Fruit fly (Drosophila melanogaster) whole organism, embryonic: ENCODE data around the gene ocn.

Experiments
- CG10209 ChIP-seq: fragments of 200-800 bp; sonication (Bioruptor generic); optimal IDR thresholded peaks from 3 replicates; lab custom pipeline; 2017; ENCODE audit warnings: missing biosample characterization, mild to moderate bottlenecking, missing genetic modification characterization, missing genetic modification reagents
- CG10274 ChIP-seq: fragments of 200-800 bp; sonication (Bioruptor generic); optimal IDR thresholded peaks from 3 replicates; lab custom pipeline; 2017; ENCODE audit warnings: missing biosample characterization, mild to moderate bottlenecking, missing genetic modification characterization
- CG11696 ChIP-seq: fragments of 200-800 bp; sonication (Bioruptor generic); IDR thresholded peaks from 2 replicates; pipeline ENCODE4 v1.3.6; 2022; ENCODE audit warnings: missing biosample characterization, missing genetic modification characterization
- CG12659 ChIP-seq: fragments of 200-800 bp; sonication (Bioruptor generic); optimal IDR thresholded peaks from 3 replicates; lab custom pipeline; 2017; ENCODE audit warnings: mild to moderate bottlenecking, missing biosample characterization, missing genetic modification reagents, missing genetic modification characterization
- CG12942 ChIP-seq: fragments of 200-800 bp; sonication (Bioruptor generic); optimal IDR thresholded peaks from 3 replicates; lab custom pipeline; 2016; ENCODE audit warnings: missing biosample characterization, missing genetic modification characterization
- CG13287 ChIP-seq: fragments of 200-800 bp; sonication (Bioruptor generic); IDR thresholded peaks from 2 replicates; pipeline ENCODE4 v1.3.6; 2022; ENCODE audit warnings: missing biosample characterization, missing genetic modification characterization; ENCODE audit not compliant: partially characterized antibody
- CG13424 ChIP-seq: fragments of 200-800 bp; sonication (Bioruptor generic); optimal IDR thresholded peaks from 2 replicates; lab custom pipeline; 2019; ENCODE audit warnings: missing biosample characterization, mild to moderate bottlenecking, missing genetic modification characterization, moderate library complexity
- CG14965 ChIP-seq: fragments of 200-800 bp; sonication (Bioruptor generic); optimal IDR thresholded peaks from 2 replicates; lab custom pipeline; 2016; ENCODE audit warnings: missing biosample characterization, missing genetic modification characterization, borderline replicate concordance
- CG1529 ChIP-seq: fragments of 200-800 bp; sonication (Bioruptor generic); optimal IDR thresholded peaks from 3 replicates; lab custom pipeline; 2018; ENCODE audit warnings: missing biosample characterization, missing genetic modification characterization
- CG1647 ChIP-seq: fragments of 200-800 bp; sonication (Bioruptor generic); optimal IDR thresholded peaks from 3 replicates; lab custom pipeline; 2016; ENCODE audit warnings: missing biosample characterization, missing genetic modification characterization
- CG2116 ChIP-seq: fragments of 200-800 bp; sonication (Bioruptor generic); optimal IDR thresholded peaks from 3 replicates; lab custom pipeline; 2018; ENCODE audit warnings: missing biosample characterization, mild to moderate bottlenecking, missing genetic modification characterization
- CG2129 ChIP-seq: fragments of 200-800 bp; sonication (Bioruptor generic); IDR thresholded peaks from 2 replicates; pipeline ENCODE4 v1.3.6; 2022; ENCODE audit warnings: missing biosample characterization, missing genetic modification characterization; ENCODE audit not compliant: partially characterized antibody
- CG30020 ChIP-seq: fragments of 200-800 bp; optimal IDR thresholded peaks from 2 replicates; lab custom pipeline; 2019; ENCODE audit warnings: missing biosample characterization, mild to moderate bottlenecking, missing genetic modification characterization, moderate library complexity
- CG31224 ChIP-seq: fragments of 200-800 bp; sonication (Bioruptor generic); IDR thresholded peaks from 2 replicates; pipeline ENCODE4 v1.3.6; 2022; ENCODE audit warnings: missing biosample characterization, missing genetic modification characterization
- CG32767 ChIP-seq: fragments of 200-800 bp; sonication (Bioruptor generic); IDR thresholded peaks from 2 replicates; pipeline ENCODE4 v1.3.6; 2022; ENCODE audit warnings: missing biosample characterization, missing genetic modification characterization
- CG42726 ChIP-seq: fragments of 200-800 bp; sonication (Bioruptor generic); IDR thresholded peaks from 2 replicates; pipeline ENCODE4 v1.3.6; 2022; ENCODE audit warnings: missing biosample characterization, missing genetic modification characterization; ENCODE audit not compliant: partially characterized antibody
- D ChIP-seq, 2 experiments: fragments of 200-800 bp in 1 of 2; fragments of >200 bp in 1 of 2; sonication (Bioruptor generic) in 1 of 2; optimal IDR thresholded peaks; 2 replicates in 1 of 2; 3 replicates in 1 of 2; lab custom pipeline; 2017; ENCODE audit warnings: mild to moderate bottlenecking in 1 of 2, missing biosample characterization in 1 of 2, missing genetic modification characterization in 1 of 2, missing genetic modification reagents in 1 of 2
- ERR ChIP-seq: fragments of 200-800 bp; sonication (Bioruptor generic); optimal IDR thresholded peaks from 2 replicates; lab custom pipeline; 2016; ENCODE audit warnings: missing biosample characterization, missing genetic modification characterization
- Hr3 ChIP-seq: fragments of 200-800 bp; sonication (Bioruptor generic); optimal IDR thresholded peaks from 3 replicates; lab custom pipeline; 2016; ENCODE audit warnings: missing biosample characterization, missing genetic modification characterization
- NC2β ChIP-seq: fragments of 200-800 bp; sonication (Bioruptor generic); optimal IDR thresholded peaks from 2 replicates; lab custom pipeline; 2016; ENCODE audit warnings: missing biosample characterization, missing genetic modification characterization
- Ravus ChIP-seq: fragments of 200-800 bp; sonication (Bioruptor generic); IDR thresholded peaks from 2 replicates; pipeline ENCODE4 v1.3.6; 2022; ENCODE audit warnings: missing biosample characterization, missing genetic modification characterization
- Taf1 ChIP-seq: fragments of 200-800 bp; sonication (Bioruptor generic); IDR thresholded peaks from 2 replicates; pipeline ENCODE4 v1.3.6; 2022; ENCODE audit warnings: missing biosample characterization, missing genetic modification characterization
- Xrp1 ChIP-seq: fragments of 200-800 bp; sonication (Bioruptor generic); IDR thresholded peaks from 2 replicates; pipeline ENCODE4 v1.3.6; 2022; ENCODE audit warnings: missing biosample characterization, missing genetic modification characterization
- YL-1 ChIP-seq: fragments of 200-800 bp; sonication (Bioruptor generic); optimal IDR thresholded peaks from 3 replicates; lab custom pipeline; 2017; ENCODE audit warnings: missing biosample characterization, mild to moderate bottlenecking, missing genetic modification characterization
- ara ChIP-seq: fragments of 200-800 bp; sonication (Bioruptor generic); IDR thresholded peaks from 2 replicates; pipeline ENCODE4 v1.3.6; 2022; ENCODE audit warnings: missing biosample characterization, missing genetic modification characterization
- ci ChIP-seq: fragments of 200-800 bp; sonication (Bioruptor generic); IDR thresholded peaks from 3 replicates; pipeline ENCODE4 v1.3.6; 2022; ENCODE audit warnings: missing biosample characterization, missing genetic modification characterization
- disco-r ChIP-seq: fragments of 200-800 bp; sonication (Bioruptor generic); optimal IDR thresholded peaks from 2 replicates; lab custom pipeline; 2016; ENCODE audit warnings: missing biosample characterization, missing genetic modification characterization
- dmrt11E ChIP-seq: fragments of 200-800 bp; sonication (Bioruptor generic); optimal IDR thresholded peaks from 3 replicates; lab custom pipeline; 2018; ENCODE audit warnings: missing biosample characterization, mild to moderate bottlenecking, missing genetic modification characterization, moderate library complexity
- ewg ChIP-seq: fragments of 200-800 bp; sonication (Bioruptor generic); optimal IDR thresholded peaks from 3 replicates; lab custom pipeline; 2017; ENCODE audit warnings: mild to moderate bottlenecking, missing biosample characterization, missing genetic modification reagents, missing genetic modification characterization
- fu2 ChIP-seq: fragments of 200-800 bp; sonication (Bioruptor generic); optimal IDR thresholded peaks from 2 replicates; lab custom pipeline; 2016; ENCODE audit warnings: missing biosample characterization, missing genetic modification characterization
- gcm2 ChIP-seq: fragments of 200-800 bp; sonication (Bioruptor generic); optimal IDR thresholded peaks from 2 replicates; lab custom pipeline; 2016; ENCODE audit warnings: missing biosample characterization, missing genetic modification characterization
- gfzf ChIP-seq: fragments of 200-800 bp; sonication (Bioruptor generic); optimal IDR thresholded peaks from 2 replicates; lab custom pipeline; 2016; ENCODE audit warnings: missing biosample characterization, mild to moderate bottlenecking, missing genetic modification characterization, moderate library complexity
- gsb ChIP-seq: fragments of 200-800 bp; sonication (Bioruptor generic); IDR thresholded peaks from 2 replicates; pipeline ENCODE4 v1.3.6; 2022; ENCODE audit warnings: missing biosample characterization, missing genetic modification characterization
- hth ChIP-seq: fragments of >200 bp; optimal IDR thresholded peaks from 2 replicates; lab custom pipeline; 2017; ENCODE audit warnings: inconsistent platforms
- jumu ChIP-seq: fragments of 200-800 bp; sonication (Bioruptor generic); optimal IDR thresholded peaks from 3 replicates; lab custom pipeline; 2016; ENCODE audit warnings: missing biosample characterization, missing genetic modification characterization
- kay ChIP-seq: fragments of 200-800 bp; sonication (Bioruptor generic); optimal IDR thresholded peaks from 2 replicates; lab custom pipeline; 2016; ENCODE audit warnings: missing biosample characterization, missing genetic modification characterization
- knrl ChIP-seq: fragments of 200-800 bp; sonication (Bioruptor generic); IDR thresholded peaks from 3 replicates; pipeline ENCODE4 v1.3.6; 2022; ENCODE audit warnings: missing biosample characterization, missing genetic modification characterization; ENCODE audit not compliant: partially characterized antibody
- lbe ChIP-seq: fragments of 200-800 bp; sonication (Bioruptor generic); optimal IDR thresholded peaks from 2 replicates; lab custom pipeline; 2016; ENCODE audit warnings: missing biosample characterization, mild to moderate bottlenecking, missing genetic modification characterization
- lmd ChIP-seq: fragments of 200-800 bp; sonication (Bioruptor generic); IDR thresholded peaks from 2 replicates; pipeline ENCODE4 v1.3.6; 2022; ENCODE audit warnings: missing biosample characterization, missing genetic modification characterization
- mam ChIP-seq: fragments of 200-800 bp; sonication (Bioruptor generic); optimal IDR thresholded peaks from 3 replicates; lab custom pipeline; 2016; ENCODE audit warnings: missing biosample characterization, missing genetic modification characterization
- mirr ChIP-seq: fragments of 200-800 bp; sonication (Bioruptor generic); optimal IDR thresholded peaks from 3 replicates; lab custom pipeline; 2018; ENCODE audit warnings: missing biosample characterization, mild to moderate bottlenecking, missing genetic modification characterization
- pum ChIP-seq: fragments of 200-800 bp; sonication (Bioruptor generic); optimal IDR thresholded peaks from 2 replicates; lab custom pipeline; 2016; ENCODE audit warnings: missing biosample characterization, missing genetic modification characterization
- slp2 ChIP-seq: fragments of 200-800 bp; sonication (Bioruptor generic); optimal IDR thresholded peaks from 2 replicates; lab custom pipeline; 2016; ENCODE audit warnings: missing biosample characterization, missing genetic modification characterization
- stc ChIP-seq: fragments of 200-800 bp; sonication (Bioruptor generic); IDR thresholded peaks from 2 replicates; pipeline ENCODE4 v1.3.6; 2022; ENCODE audit warnings: missing biosample characterization, missing genetic modification characterization
- stwl ChIP-seq: fragments of 200-800 bp; sonication (Bioruptor generic); optimal IDR thresholded peaks from 3 replicates; lab custom pipeline; 2018; ENCODE audit warnings: missing biosample characterization, mild to moderate bottlenecking, missing genetic modification characterization, moderate library complexity
- sug ChIP-seq: fragments of 200-800 bp; optimal IDR thresholded peaks from 2 replicates; lab custom pipeline; 2019; ENCODE audit warnings: missing biosample characterization, mild to moderate bottlenecking, missing genetic modification characterization, moderate library complexity
- ttk ChIP-seq: fragments of 200-800 bp; sonication (Bioruptor generic); IDR thresholded peaks from 2 replicates; pipeline ENCODE4 v2.1.2; 2022; ENCODE audit warnings: missing biosample characterization, missing genetic modification characterization
- tx ChIP-seq: fragments of 200-800 bp; sonication (Bioruptor generic); optimal IDR thresholded peaks from 2 replicates; lab custom pipeline; 2016; ENCODE audit warnings: missing biosample characterization, missing genetic modification characterization
- vfl ChIP-seq: fragments of 200-800 bp; sonication (Bioruptor generic); optimal IDR thresholded peaks from 2 replicates; lab custom pipeline; 2016; ENCODE audit warnings: missing biosample characterization, missing genetic modification characterization

ocn gene

dm6 chr3R:30058057-30058868 lies 20.7 kb upstream of the ocn start, which contains the start of gene sima (continued):
- TF ChIP-seq slp2 (GFP tag; lab: Kevin White, UChicago) (no peak), stwl (tag; lab: Kevin White, UChicago) (peak; percentile 65), CG13424 (tag; lab: Kevin White, UChicago) (peak; percentile 27), NC2β (GFP tag; lab: Kevin White, UChicago) (no peak), tx (GFP tag; lab: Kevin White, UChicago) (peak; percentile 11), CG10209 (no peak), CG2129 (GFP tag; lab: Robert Waterston, UW) (no peak), ttk (peak; percentile 30), disco-r (no peak), gfzf (GFP tag; lab: Kevin White, UChicago) (peak; percentile 96), CG32767 (GFP tag; lab: Robert Waterston, UW) (no peak), ERR (GFP tag; lab: Kevin White, UChicago) (peak; percentile 34), Taf1 (GFP tag; lab: Robert Waterston, UW) (0 out of 2 replicates have a peak, but pooled peaks have one; percentile 33), sug (tag; lab: Kevin White, UChicago) (peak; percentile 32), pum (GFP tag; lab: Kevin White, UChicago) (no peak), dmrt11E (tag; lab: Kevin White, UChicago) (no peak), ewg (GFP tag; lab: Kevin White, UChicago) (no peak), jumu (GFP tag; lab: Kevin White, UChicago) (peak; percentile 2), CG42726 (GFP tag; lab: Robert Waterston, UW) (no peak), CG12942 (no peak), knrl (GFP tag; lab: Robert Waterston, UW) (no peak; the same call in 2 of the 3 replicates), mirr (GFP tag; lab: Kevin White, UChicago) (no peak), gsb (no peak), CG1529 (GFP tag; lab: Kevin White, UChicago) (no peak), lmd (GFP tag; lab: Robert Waterston, UW) (peak; percentile 31; the same call in 1 of the 2 replicates), Hr3 (GFP tag; lab: Kevin White, UChicago) (peak; percentile 9), CG12659 (GFP tag; lab: Kevin White, UChicago) (peak; percentile 61), YL-1 (peak; percentile 46), CG30020 (tag; lab: Kevin White, UChicago) (peak; percentile 40), CG2116 (GFP tag; lab: Kevin White, UChicago) (peak; percentile 34), fu2 (GFP tag; lab: Kevin White, UChicago) (no peak), vfl (peak; percentile 29), CG14965 (GFP tag; lab: Kevin White, UChicago) (no peak), D (optimal IDR thresholded peaks at IDR 0.05; lab: Kevin White, UChicago) (no peak), D (GFP tag; optimal IDR thresholded peaks at IDR 0.05; lab: Kevin White, UChicago) (no peak), CG13287 (GFP tag; lab: Robert Waterston, UW) (peak; percentile 25; the same call in 1 of the 2 replicates), hth (lab: Kevin White, UChicago) (no peak), CG11696 (no peak), CG10274 (GFP tag; lab: Kevin White, UChicago) (no peak), CG31224 (0 out of 2 replicates have a peak, but pooled peaks have one; percentile 35), ci (GFP tag; lab: Robert Waterston, UW) (peak; percentile 32; the same call in 1 of the 3 replicates), lbe (GFP tag; lab: Kevin White, UChicago) (peak; percentile 3), Ravus (GFP tag; lab: Robert Waterston, UW) (no peak), CG1647 (no peak), Xrp1 (GFP tag; lab: Robert Waterston, UW) (peak; percentile 51; the same call in 1 of the 2 replicates), gcm2 (GFP tag; lab: Kevin White, UChicago) (no peak), ara (no peak), kay (GFP tag; lab: Kevin White, UChicago) (no peak), stc (GFP tag; lab: Robert Waterston, UW) (0 out of 2 replicates have a peak, but pooled peaks have one; percentile 17), mam (peak; percentile 32)
